Worm (Caenorhabditis elegans): ENCODE data around the gene rbr-2.

DNA sequence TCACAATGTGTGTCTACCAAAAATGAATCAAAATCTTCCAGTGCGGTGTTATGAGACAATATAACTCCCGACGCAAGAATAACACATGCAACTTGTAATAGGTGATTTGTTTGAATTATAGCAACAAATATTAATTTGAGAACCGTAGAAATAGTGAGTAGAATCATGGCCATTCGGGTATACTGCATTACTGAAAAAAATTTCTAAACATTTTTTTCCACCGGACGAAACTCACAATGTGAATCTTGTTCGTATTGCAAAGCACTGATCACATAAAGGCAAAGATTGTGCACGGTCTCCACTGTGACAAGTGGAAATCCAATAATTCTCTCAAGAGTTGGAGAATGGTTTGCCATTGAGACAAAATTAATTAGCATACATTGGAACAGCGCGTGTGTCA lies 17.4 kb upstream of the rbr-2 start:
- no peak for TF ChIP-seq aptf-2 (GFP tag; conservative IDR thresholded peaks at IDR 0.05)
- TF ChIP-seq ztf-3 (GFP tag; optimal IDR thresholded peaks at IDR 0.05): no peak
- TF ChIP-seq ztf-26 (tag; optimal IDR thresholded peaks at IDR 0.05): no peak
- no peak for TF ChIP-seq lsy-27 (tag; optimal IDR thresholded peaks at IDR 0.05; ENCODE audit: borderline replicate concordance, insufficient read depth)
- TF ChIP-seq ama-1 (optimal IDR thresholded peaks at IDR 0.05): no peak
- no peak for TF ChIP-seq ama-1 (GFP tag; optimal IDR thresholded peaks at IDR 0.05)
- no peak for TF ChIP-seq F23B12.7 (tag; optimal IDR thresholded peaks at IDR 0.05; ENCODE audit: insufficient read depth)
- TF ChIP-seq sea-2 (GFP tag; IDR thresholded peaks at IDR 0.05): no peak
- TF ChIP-seq hmg-20 (GFP tag; IDR thresholded peaks at IDR 0.05): no peak
- no peak for TF ChIP-seq him-1 (tag; optimal IDR thresholded peaks at IDR 0.05)
- no peak for TF ChIP-seq tbx-9 (tag; optimal IDR thresholded peaks at IDR 0.05; ENCODE audit: borderline replicate concordance)
- TF ChIP-seq dpff-1 (tag; optimal IDR thresholded peaks at IDR 0.05): no peak
- no peak for TF ChIP-seq ccch-3 (GFP tag; optimal IDR thresholded peaks at IDR 0.05)
